Fruit fly (Drosophila melanogaster) whole organism, embryonic: Measurements from ENCODE around the gene mats.

Experiments
- Atf-2 ChIP-seq: fragments of 200-800 bp; sonication (Bioruptor generic); optimal IDR thresholded peaks from 2 replicates; lab custom pipeline; 2016; ENCODE audit warnings: missing biosample characterization, missing genetic modification characterization
- CG11085 ChIP-seq: fragments of 200-800 bp; sonication (Bioruptor generic); IDR thresholded peaks from 2 replicates; pipeline ENCODE4 v1.3.6; 2022; ENCODE audit warnings: missing biosample characterization, missing genetic modification characterization
- CG13296 ChIP-seq: fragments of 200-800 bp; sonication (Bioruptor generic); optimal IDR thresholded peaks from 3 replicates; lab custom pipeline; 2018; ENCODE audit warnings: missing biosample characterization, mild to moderate bottlenecking, missing genetic modification characterization
- CG14014 ChIP-seq: fragments of 200-800 bp; sonication (Bioruptor generic); IDR thresholded peaks from 2 replicates; pipeline ENCODE4 v1.3.6; 2022; ENCODE audit warnings: missing biosample characterization, missing genetic modification characterization
- CG14441 ChIP-seq: fragments of 200-800 bp; sonication (Bioruptor generic); IDR thresholded peaks from 2 replicates; pipeline ENCODE4 v1.3.6; 2022; ENCODE audit warnings: missing biosample characterization, missing genetic modification characterization
- CG14860 ChIP-seq: fragments of 200-800 bp; sonication (Bioruptor generic); IDR thresholded peaks from 3 replicates; pipeline ENCODE4 v1.3.6; 2022; ENCODE audit warnings: missing biosample characterization, missing genetic modification characterization; ENCODE audit not compliant: partially characterized antibody
- CG15601 ChIP-seq: fragments of 200-800 bp; sonication (Bioruptor generic); optimal IDR thresholded peaks from 3 replicates; lab custom pipeline; 2019; ENCODE audit warnings: missing biosample characterization, mild to moderate bottlenecking, missing genetic modification characterization, moderate library complexity
- CG1603 ChIP-seq: fragments of 200-800 bp; sonication (Bioruptor generic); optimal IDR thresholded peaks from 2 replicates; lab custom pipeline; 2019; ENCODE audit warnings: missing biosample characterization, mild to moderate bottlenecking, missing genetic modification characterization, moderate library complexity
- CG16779 ChIP-seq: fragments of 200-800 bp; sonication (Bioruptor generic); IDR thresholded peaks from 2 replicates; pipeline ENCODE4 v1.3.6; 2022; ENCODE audit warnings: missing biosample characterization, missing genetic modification characterization
- CG17361 ChIP-seq: fragments of 200-800 bp; sonication (Bioruptor generic); IDR thresholded peaks from 3 replicates; pipeline ENCODE4 v1.3.6; 2022; ENCODE audit warnings: missing biosample characterization, missing genetic modification characterization
- CG17802 ChIP-seq: fragments of 200-800 bp; sonication (Bioruptor generic); optimal IDR thresholded peaks from 2 replicates; lab custom pipeline; 2018; ENCODE audit warnings: missing biosample characterization, mild to moderate bottlenecking, missing genetic modification characterization, moderate library complexity
- CG18764 ChIP-seq: fragments of 200-800 bp; sonication (Bioruptor generic); optimal IDR thresholded peaks from 3 replicates; lab custom pipeline; 2016; ENCODE audit warnings: missing biosample characterization, missing genetic modification characterization
- CG2129 ChIP-seq: fragments of 200-800 bp; sonication (Bioruptor generic); IDR thresholded peaks from 2 replicates; pipeline ENCODE4 v1.3.6; 2022; ENCODE audit warnings: missing biosample characterization, missing genetic modification characterization; ENCODE audit not compliant: partially characterized antibody
- CG2712 ChIP-seq: fragments of 200-800 bp; optimal IDR thresholded peaks from 3 replicates; lab custom pipeline; 2019; ENCODE audit warnings: missing biosample characterization, mild to moderate bottlenecking, missing genetic modification characterization, moderate library complexity
- CG31441 ChIP-seq: fragments of 200-800 bp; sonication (Bioruptor generic); IDR thresholded peaks from 2 replicates; pipeline ENCODE4 v1.3.6; 2022; ENCODE audit warnings: missing biosample characterization, missing genetic modification characterization
- CG4328 ChIP-seq: fragments of 200-800 bp; sonication (Bioruptor generic); optimal IDR thresholded peaks from 3 replicates; lab custom pipeline; 2017; ENCODE audit warnings: missing biosample characterization, missing genetic modification reagents, missing genetic modification characterization
- CG43689 ChIP-seq: fragments of 200-800 bp; sonication (Bioruptor generic); IDR thresholded peaks from 2 replicates; pipeline ENCODE4 v1.3.6; 2022; ENCODE audit warnings: missing biosample characterization, missing genetic modification characterization
- CG4424 ChIP-seq: fragments of 200-800 bp; sonication (Bioruptor generic); optimal IDR thresholded peaks from 3 replicates; lab custom pipeline; 2016; ENCODE audit warnings: missing biosample characterization, missing genetic modification characterization
- CG4820 ChIP-seq: fragments of 200-800 bp; sonication (Bioruptor generic); optimal IDR thresholded peaks from 3 replicates; lab custom pipeline; 2016; ENCODE audit warnings: missing biosample characterization, missing genetic modification characterization
- CG7556 ChIP-seq: fragments of 200-800 bp; sonication (Bioruptor generic); optimal IDR thresholded peaks from 2 replicates; lab custom pipeline; 2017; ENCODE audit warnings: missing biosample characterization, mild to moderate bottlenecking, missing genetic modification characterization
- CG8478 ChIP-seq: fragments of >200 bp; optimal IDR thresholded peaks from 2 replicates; lab custom pipeline; 2018
- CrebB ChIP-seq: fragments of 200-800 bp; sonication (Bioruptor generic); optimal IDR thresholded peaks from 3 replicates; lab custom pipeline; 2018; ENCODE audit warnings: missing biosample characterization, mild to moderate bottlenecking, missing genetic modification characterization
- Dref ChIP-seq: fragments of 200-800 bp; sonication (Bioruptor generic); IDR thresholded peaks from 2 replicates; pipeline ENCODE4 v1.3.6; 2022; ENCODE audit warnings: missing biosample characterization, missing genetic modification characterization
- Drgx ChIP-seq: fragments of 200-800 bp; sonication (Bioruptor generic); IDR thresholded peaks from 2 replicates; pipeline ENCODE4 v1.3.6; 2022; ENCODE audit warnings: missing biosample characterization, missing genetic modification characterization
- Gug ChIP-seq: fragments of 200-800 bp; sonication (Bioruptor generic); IDR thresholded peaks from 4 replicates; pipeline ENCODE4 v1.3.6; 2022; ENCODE audit warnings: missing biosample characterization, missing genetic modification characterization
- Hmr ChIP-seq: fragments of 200-800 bp; sonication (Bioruptor generic); optimal IDR thresholded peaks from 3 replicates; lab custom pipeline; 2017; ENCODE audit warnings: mild to moderate bottlenecking, missing biosample characterization, missing genetic modification reagents, missing genetic modification characterization
- Hr39 ChIP-seq: fragments of >200 bp; optimal IDR thresholded peaks from 2 replicates; lab custom pipeline; 2017
- Lhr ChIP-seq: fragments of 200-800 bp; sonication (Bioruptor generic); optimal IDR thresholded peaks from 3 replicates; lab custom pipeline; 2017; ENCODE audit warnings: mild to moderate bottlenecking, missing biosample characterization, missing genetic modification reagents, missing genetic modification characterization
- Lpt ChIP-seq: fragments of >200 bp; optimal IDR thresholded peaks from 2 replicates; lab custom pipeline; 2018; ENCODE audit warnings: missing biosample characterization, missing genetic modification characterization
- NC2α ChIP-seq: fragments of 200-800 bp; sonication (Bioruptor generic); optimal IDR thresholded peaks from 2 replicates; lab custom pipeline; 2016; ENCODE audit warnings: missing biosample characterization, missing genetic modification characterization
- Nf-YC ChIP-seq: fragments of 200-800 bp; optimal IDR thresholded peaks from 3 replicates; lab custom pipeline; 2019; ENCODE audit warnings: missing biosample characterization, mild to moderate bottlenecking, missing genetic modification characterization, moderate library complexity
- al ChIP-seq: fragments of 200-800 bp; sonication (Bioruptor generic); IDR thresholded peaks from 2 replicates; pipeline ENCODE4 v1.3.6; 2022; ENCODE audit warnings: missing biosample characterization, missing genetic modification characterization
- ap ChIP-seq: fragments of 200-800 bp; sonication (Bioruptor generic); IDR thresholded peaks from 2 replicates; pipeline ENCODE4 v1.3.6; 2022; ENCODE audit warnings: missing biosample characterization, missing genetic modification characterization
- bbx ChIP-seq: fragments of 200-800 bp; sonication (Bioruptor generic); IDR thresholded peaks from 2 replicates; pipeline ENCODE4 v1.3.6; 2022; ENCODE audit warnings: missing biosample characterization, missing genetic modification characterization; ENCODE audit not compliant: partially characterized antibody
- cad ChIP-seq: fragments of >200 bp; optimal IDR thresholded peaks from 2 replicates; lab custom pipeline; 2017; ENCODE audit warnings: missing biosample characterization, missing genetic modification characterization
- chinmo ChIP-seq: fragments of 200-800 bp; sonication (Bioruptor generic); IDR thresholded peaks from 4 replicates; pipeline ENCODE4 v1.3.6; 2022; ENCODE audit warnings: missing biosample characterization, missing genetic modification characterization; ENCODE audit not compliant: partially characterized antibody
- da ChIP-seq: fragments of 200-800 bp; sonication (Bioruptor generic); optimal IDR thresholded peaks from 2 replicates; lab custom pipeline; 2016; ENCODE audit warnings: missing biosample characterization, missing genetic modification characterization
- dmrt99B ChIP-seq: fragments of 200-800 bp; sonication (Bioruptor generic); optimal IDR thresholded peaks from 2 replicates; lab custom pipeline; 2018; ENCODE audit warnings: missing biosample characterization, mild to moderate bottlenecking, missing genetic modification characterization, moderate library complexity
- en ChIP-seq: fragments of 200-800 bp; sonication (Bioruptor generic); optimal IDR thresholded peaks from 2 replicates; lab custom pipeline; 2016; ENCODE audit warnings: missing biosample characterization, missing genetic modification characterization
- fd96Cb ChIP-seq: fragments of 200-800 bp; sonication (Bioruptor generic); optimal IDR thresholded peaks from 2 replicates; lab custom pipeline; 2018; ENCODE audit warnings: missing biosample characterization, mild to moderate bottlenecking, missing genetic modification characterization, moderate library complexity
- grau ChIP-seq: fragments of 200-800 bp; optimal IDR thresholded peaks from 3 replicates; lab custom pipeline; 2019; ENCODE audit warnings: missing biosample characterization, mild to moderate bottlenecking, missing genetic modification characterization, moderate library complexity
- gsb ChIP-seq: fragments of 200-800 bp; sonication (Bioruptor generic); IDR thresholded peaks from 2 replicates; pipeline ENCODE4 v1.3.6; 2022; ENCODE audit warnings: missing biosample characterization, missing genetic modification characterization
- inv ChIP-seq: fragments of 200-800 bp; sonication (Bioruptor generic); IDR thresholded peaks from 2 replicates; pipeline ENCODE4 v1.3.6; 2022; ENCODE audit warnings: missing biosample characterization, missing genetic modification characterization; ENCODE audit not compliant: partially characterized antibody
- lilli ChIP-seq: fragments of 200-800 bp; sonication (Bioruptor generic); optimal IDR thresholded peaks from 3 replicates; lab custom pipeline; 2016; ENCODE audit warnings: missing biosample characterization, missing genetic modification characterization
- mld ChIP-seq: fragments of 200-800 bp; sonication (Bioruptor generic); IDR thresholded peaks from 3 replicates; pipeline ENCODE4 v1.3.6; 2022; ENCODE audit warnings: missing biosample characterization, missing genetic modification characterization; ENCODE audit not compliant: partially characterized antibody
- nerfin-2 ChIP-seq: fragments of 200-800 bp; sonication (Bioruptor generic); IDR thresholded peaks from 2 replicates; pipeline ENCODE4 v1.3.6; 2022; ENCODE audit warnings: missing biosample characterization, missing genetic modification characterization; ENCODE audit not compliant: partially characterized antibody
- nmo ChIP-seq: fragments of 200-800 bp; sonication (Bioruptor generic); optimal IDR thresholded peaks from 2 replicates; lab custom pipeline; 2018; ENCODE audit warnings: missing biosample characterization, mild to moderate bottlenecking, missing genetic modification characterization, moderate library complexity
- scrt ChIP-seq: fragments of 200-800 bp; sonication (Bioruptor generic); optimal IDR thresholded peaks from 2 replicates; lab custom pipeline; 2018; ENCODE audit warnings: missing biosample characterization, mild to moderate bottlenecking, missing genetic modification characterization, moderate library complexity
- sd ChIP-seq: fragments of 200-800 bp; sonication (Bioruptor generic); optimal IDR thresholded peaks from 3 replicates; lab custom pipeline; 2018; ENCODE audit warnings: missing biosample characterization, mild to moderate bottlenecking, missing genetic modification characterization, moderate library complexity
- sens ChIP-seq: fragments of 200-800 bp; sonication (Bioruptor generic); peaks from one replicate; lab custom pipeline; 2016; ENCODE audit warnings: missing biosample characterization, missing genetic modification characterization
- sr ChIP-seq: fragments of 200-800 bp; sonication (Bioruptor generic); IDR thresholded peaks from 3 replicates; pipeline ENCODE4 v1.3.6; 2022; ENCODE audit warnings: missing biosample characterization, missing genetic modification characterization
- twi ChIP-seq: fragments of 200-800 bp; optimal IDR thresholded peaks from 2 replicates; lab custom pipeline; 2019; ENCODE audit warnings: missing biosample characterization, mild to moderate bottlenecking, missing genetic modification characterization, moderate library complexity

Gene mats

dm6 chr3R:22397068-22397700 lies 23.8 kb upstream of the mats start (continued):
- TF ChIP-seq CG16779 (GFP tag; lab: Robert Waterston, UW) (no peak), Nf-YC (tag; lab: Kevin White, UChicago) (no peak), chinmo (peak; percentile 95), gsb (no peak), Hmr (GFP tag; lab: Kevin White, UChicago) (no peak), fd96Cb (tag; lab: Kevin White, UChicago) (no peak), bbx (GFP tag; lab: Robert Waterston, UW) (peak; percentile 83), CG7556 (no peak), en (GFP tag; lab: Kevin White, UChicago) (no peak), twi (no peak), CG1603 (tag; lab: Kevin White, UChicago) (no peak), lilli (GFP tag; lab: Kevin White, UChicago) (no peak), Gug (GFP tag; lab: Robert Waterston, UW) (no peak), Hr39 (lab: Kevin White, UChicago) (no peak), inv (GFP tag; lab: Robert Waterston, UW) (peak; percentile 44; the same call in 1 of the 2 replicates), CG4424 (GFP tag; lab: Kevin White, UChicago) (no peak), scrt (GFP tag; lab: Kevin White, UChicago) (no peak), CG2712 (tag; lab: Kevin White, UChicago) (no peak), sd (tag; lab: Kevin White, UChicago) (no peak), CG4820 (GFP tag; lab: Kevin White, UChicago) (no peak), CG31441 (GFP tag; lab: Robert Waterston, UW) (no peak), Dref (GFP tag; lab: Robert Waterston, UW) (no peak), Lhr (GFP tag; lab: Kevin White, UChicago) (no peak), nerfin-2 (GFP tag; lab: Robert Waterston, UW) (peak; percentile 86), CG15601 (no peak), CG43689 (GFP tag; lab: Robert Waterston, UW) (no peak), dmrt99B (no peak), CG14860 (peak; percentile 88), nmo (GFP tag; lab: Kevin White, UChicago) (peak; percentile 22), ap (GFP tag; lab: Robert Waterston, UW) (no peak), CG8478 (peak; percentile 81), da (GFP tag; lab: Kevin White, UChicago) (no peak), CG13296 (GFP tag; lab: Kevin White, UChicago) (no peak), CrebB (no peak), CG17802 (tag; lab: Kevin White, UChicago) (no peak), CG4328 (no peak), CG2129 (GFP tag; lab: Robert Waterston, UW) (peak; percentile 19; the same call in 1 of the 2 replicates), CG18764 (no peak), cad (GFP tag; lab: Kevin White, UChicago) (no peak), Lpt (GFP tag; lab: Kevin White, UChicago) (no peak), NC2α (no peak), CG14014 (GFP tag; lab: Robert Waterston, UW) (no peak), sr (GFP tag; lab: Robert Waterston, UW) (no peak), CG17361 (GFP tag; lab: Robert Waterston, UW) (no peak), mld (GFP tag; lab: Robert Waterston, UW) (peak; percentile 93), sens (GFP tag; lab: Kevin White, UChicago) (peak; percentile 68), grau (no peak), CG11085 (GFP tag; lab: Robert Waterston, UW) (no peak), Atf-2 (GFP tag; lab: Kevin White, UChicago) (no peak), Drgx (GFP tag; lab: Robert Waterston, UW) (no peak), CG14441 (GFP tag; lab: Robert Waterston, UW) (no peak), al (no peak)
